Fruit fly (Drosophila melanogaster) whole organism, wandering third instar larva: Measurements from ENCODE around the gene CG43095.
A peak's percentile ranks its signal among the peaks of the same experiment; 100 is the strongest.

Experiments
- Abd-B ChIP-seq: fragments of >200 bp; optimal IDR thresholded peaks from 2 replicates; lab custom pipeline; 2017; ENCODE audit warnings: missing biosample characterization, missing genetic modification characterization
- CG32264 ChIP-seq: fragments of 200-800 bp; sonication (Bioruptor generic); optimal IDR thresholded peaks from 2 replicates; lab custom pipeline; 2016; ENCODE audit warnings: missing biosample characterization, missing genetic modification characterization
- Dif ChIP-seq: fragments of 200-275, 200-300 bp; sonication (Bioruptor generic); optimal IDR thresholded peaks from 2 replicates; lab custom pipeline; 2018; ENCODE audit warnings: missing biosample characterization, missing genetic modification characterization; ENCODE audit not compliant: partially characterized antibody
- Hnf4 ChIP-seq: fragments of 200-800 bp; sonication (Bioruptor generic); optimal IDR thresholded peaks from 2 replicates; lab custom pipeline; 2016; ENCODE audit warnings: missing biosample characterization, mild to moderate bottlenecking, missing genetic modification characterization
- Hr83 ChIP-seq: fragments of 200-300 bp; sonication (Bioruptor generic); optimal IDR thresholded peaks from 2 replicates; lab custom pipeline; 2016; ENCODE audit warnings: missing biosample characterization, mild to moderate bottlenecking, missing genetic modification characterization, moderate library complexity; ENCODE audit not compliant: poor library complexity, severe bottlenecking
- Jra ChIP-seq: sonication (Bioruptor generic); optimal IDR thresholded peaks from 2 replicates; lab custom pipeline; 2016; ENCODE audit warnings: missing biosample characterization, missing genetic modification characterization
- Mio ChIP-seq: sonication (Bioruptor generic); optimal IDR thresholded peaks from 2 replicates; lab custom pipeline; 2016; ENCODE audit warnings: missing biosample characterization, missing genetic modification characterization
- Myc ChIP-seq: fragments of >200 bp; optimal IDR thresholded peaks from 2 replicates; lab custom pipeline; 2017
- N ChIP-seq: fragments of >200 bp; optimal IDR thresholded peaks from 2 replicates; lab custom pipeline; 2018; ENCODE audit warnings: missing biosample characterization, missing external identifiers, missing genetic modification characterization
- Rel ChIP-seq, 2 experiments: fragments of 200-800 bp; sonication (Bioruptor generic) in 1 of 2; optimal IDR thresholded peaks; 2 replicates in 1 of 2; 3 replicates in 1 of 2; lab custom pipeline; 2016 to 2019; ENCODE audit warnings: mild to moderate bottlenecking in 2 of 2, missing biosample characterization in 2 of 2, missing genetic modification characterization in 2 of 2, moderate library complexity in 1 of 2
- Sp1 ChIP-seq: fragments of 200-800 bp; sonication (Bioruptor generic); optimal IDR thresholded peaks from 3 replicates; lab custom pipeline; 2019; ENCODE audit warnings: missing biosample characterization, mild to moderate bottlenecking, missing genetic modification characterization, moderate library complexity
- Vsx2 ChIP-seq: fragments of 200-300, 225-300 bp; sonication (Bioruptor generic); optimal IDR thresholded peaks from 2 replicates; lab custom pipeline; 2018; ENCODE audit warnings: missing biosample characterization, missing genetic modification characterization; ENCODE audit not compliant: partially characterized antibody
- br ChIP-seq: fragments of 200-800 bp; sonication (Bioruptor generic); optimal IDR thresholded peaks from 2 replicates; lab custom pipeline; 2016; ENCODE audit warnings: missing biosample characterization, missing genetic modification characterization
- brk ChIP-seq: fragments of 200-800 bp; sonication (Bioruptor generic); optimal IDR thresholded peaks from 2 replicates; lab custom pipeline; 2016; ENCODE audit warnings: missing biosample characterization, mild to moderate bottlenecking, missing genetic modification characterization
- dl ChIP-seq, 2 experiments: fragments of 175-275, 200-275 bp in 1 of 2; fragments of 200-275 bp in 1 of 2; sonication (Bioruptor generic); optimal IDR thresholded peaks; lab custom pipeline; 2018; ENCODE audit warnings: mild to moderate bottlenecking in 2 of 2, missing biosample characterization in 2 of 2, missing genetic modification characterization in 2 of 2, moderate library complexity in 2 of 2; ENCODE audit not compliant: partially characterized antibody in 2 of 2, insufficient read depth in 1 of 2
- dmrt93B ChIP-seq: fragments of 200-800 bp; sonication (Bioruptor generic); optimal IDR thresholded peaks from 2 replicates; lab custom pipeline; 2018; ENCODE audit warnings: missing biosample characterization, mild to moderate bottlenecking, missing genetic modification characterization
- ey ChIP-seq: fragments of 200-800 bp; sonication (Bioruptor generic); optimal IDR thresholded peaks from 2 replicates; lab custom pipeline; 2016; ENCODE audit warnings: missing biosample characterization, missing genetic modification characterization
- foxo ChIP-seq, 2 experiments: fragments of 200-800 bp; sonication (Bioruptor generic); optimal IDR thresholded peaks; 2 replicates in 1 of 2; 3 replicates in 1 of 2; lab custom pipeline; 2016 to 2017; ENCODE audit warnings: missing biosample characterization in 2 of 2, missing genetic modification characterization in 2 of 2
- lola ChIP-seq: fragments of >200 bp; optimal IDR thresholded peaks from 2 replicates; lab custom pipeline; 2017; ENCODE audit warnings: missing biosample characterization, missing genetic modification characterization
- pan ChIP-seq: fragments of >200 bp; optimal IDR thresholded peaks from 2 replicates; lab custom pipeline; 2017
- psq ChIP-seq: fragments of 200-800 bp; sonication (Bioruptor generic); optimal IDR thresholded peaks from 3 replicates; lab custom pipeline; 2017; ENCODE audit warnings: missing biosample characterization, mild to moderate bottlenecking, missing genetic modification characterization, moderate library complexity
- rgr ChIP-seq: fragments of 200-800 bp; sonication (Bioruptor generic); optimal IDR thresholded peaks from 3 replicates; lab custom pipeline; 2016; ENCODE audit warnings: missing biosample characterization, mild to moderate bottlenecking, missing genetic modification characterization
- sage ChIP-seq: fragments of 200-800 bp; sonication (Bioruptor generic); optimal IDR thresholded peaks from 2 replicates; lab custom pipeline; 2016; ENCODE audit warnings: missing biosample characterization, mild to moderate bottlenecking, missing genetic modification characterization
- usp ChIP-seq: fragments of >200 bp; optimal IDR thresholded peaks from 2 replicates; lab custom pipeline; 2017; ENCODE audit warnings: missing biosample characterization, missing genetic modification characterization

The CG43095 gene

dm6 chr3R:22748956-22749355 is 22.6 kb downstream of the CG43095 start, which contains the start of gene CG31139:
Gene CG31139, minus strand, starts transcription at chr3R:22749056.
- TF ChIP-seq Sp1 (GFP tag; lab: Kevin White, UChicago) (no peak), ey (GFP tag; lab: Kevin White, UChicago) (no peak), lola (GFP tag; lab: Kevin White, UChicago) (no peak), dl (GFP tag; optimal IDR thresholded peaks at IDR 0.05; lab: Kevin White, UChicago; ENCODE audit: insufficient read depth in 1 of 2, partially characterized antibody in 2 of 2) (no peak), usp (GFP tag; lab: Kevin White, UChicago) (no peak), brk (no peak), Abd-B (GFP tag; lab: Kevin White, UChicago) (no peak), rgr (GFP tag; lab: Kevin White, UChicago) (no peak), Mio (GFP tag; lab: Kevin White, UChicago) (no peak), Vsx2 (GFP tag; lab: Kevin White, UChicago) (no peak), dmrt93B (GFP tag; lab: Kevin White, UChicago) (no peak), N (GFP tag; lab: Kevin White, UChicago) (no peak), br (no peak)
- TF ChIP-seq, all 38 proteins: peak for 0

- TF ChIP-seq Hr83, result peak; percentile 35
- peak; percentile 26 for TF ChIP-seq Dif (GFP tag; lab: Kevin White, UChicago)
- TF ChIP-seq br, result no peak
- TF ChIP-seq, all 38 proteins: peak for 2
Observed at dm6 chr3R:22747423-22748090, 24.0 kb downstream of the CG43095 start, which contains the start of gene CG17141. Gene CG17141, minus strand, starts transcription at chr3R:22747599.

- TF ChIP-seq Mio (GFP tag; lab: Kevin White, UChicago) (no peak), foxo (GFP tag; optimal IDR thresholded peaks at IDR 0.05; lab: Kevin White, UChicago) (no peak), Myc (lab: Kevin White, UChicago) (no peak), Jra (GFP tag; lab: Kevin White, UChicago) (no peak), Rel (GFP tag; optimal IDR thresholded peaks at IDR 0.05; lab: Kevin White, UChicago) (no peak), Rel (tag; optimal IDR thresholded peaks at IDR 0.05; lab: Kevin White, UChicago) (peak; percentile 37), Vsx2 (GFP tag; lab: Kevin White, UChicago) (no peak), Abd-B (GFP tag; lab: Kevin White, UChicago) (no peak)
Observed at dm6 chr3R:22745432-22745831, 26.1 kb downstream of the CG43095 start, which contains the start of the genes vret and HP1c. Gene vret, minus strand, starts transcription at chr3R:22745581. Gene HP1c, plus strand, starts transcription at chr3R:22745620.

- TF ChIP-seq lola (GFP tag; lab: Kevin White, UChicago) (no peak), Rel (GFP tag; optimal IDR thresholded peaks at IDR 0.05; lab: Kevin White, UChicago) (no peak), Rel (tag; optimal IDR thresholded peaks at IDR 0.05; lab: Kevin White, UChicago) (peak; percentile 91)
Observed at dm6 chr3R:22740930-22741329, 30.6 kb downstream of the CG43095 start, which contains the start of the genes Dcr-1 and CG6985. Gene Dcr-1, minus strand, starts transcription at chr3R:22741091. Gene CG6985, plus strand, starts transcription at chr3R:22741150.

dm6 chr3R:22733751-22734150 is 37.8 kb downstream of the CG43095 start, which contains the start of gene Takl2:
Gene Takl2, minus strand, starts transcription at chr3R:22733851.
- TF ChIP-seq ey (GFP tag; lab: Kevin White, UChicago), result no peak
- TF ChIP-seq Abd-B (GFP tag; lab: Kevin White, UChicago), result no peak
- no peak for TF ChIP-seq psq (GFP tag; lab: Kevin White, UChicago)
- no peak for TF ChIP-seq brk
- no peak for TF ChIP-seq foxo (GFP tag; optimal IDR thresholded peaks at IDR 0.05; lab: Kevin White, UChicago)
- no peak for TF ChIP-seq pan (lab: Kevin White, UChicago)
- TF ChIP-seq Hnf4 (GFP tag; lab: Kevin White, UChicago), result no peak

DNA sequence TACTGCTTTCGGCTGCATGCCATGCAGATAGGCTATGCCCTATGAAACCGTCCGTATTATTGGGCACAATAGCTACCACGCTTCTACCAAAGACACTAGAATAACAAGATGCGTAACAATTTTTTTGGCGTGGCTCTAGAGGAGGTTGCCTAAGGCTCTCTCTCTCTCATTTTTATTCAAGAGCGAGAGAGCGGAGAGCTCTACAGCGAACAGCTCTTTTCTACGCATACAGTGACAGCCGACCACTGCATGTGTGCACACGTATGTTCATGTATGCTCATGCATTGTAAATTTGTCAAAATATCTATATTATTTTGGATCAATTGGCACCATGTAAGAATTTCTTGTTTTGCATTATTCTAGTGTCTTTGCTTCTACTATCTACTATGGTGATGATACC is 38.6 kb downstream of the CG43095 start:
- TF ChIP-seq Dif (GFP tag; lab: Kevin White, UChicago), result no peak
- TF ChIP-seq sage (GFP tag; lab: Kevin White, UChicago), result no peak
- no peak for TF ChIP-seq br
- no peak for TF ChIP-seq CG32264 (GFP tag; lab: Kevin White, UChicago)
- TF ChIP-seq brk, result no peak
- no peak for TF ChIP-seq usp (GFP tag; lab: Kevin White, UChicago)
- no peak for TF ChIP-seq dl (GFP tag; optimal IDR thresholded peaks at IDR 0.05; lab: Kevin White, UChicago; ENCODE audit: insufficient read depth in 1 of 2, partially characterized antibody in 2 of 2)
